Fruit fly (Drosophila melanogaster): Measurements from ENCODE around the gene Pldn.

The Pldn gene

DNA sequence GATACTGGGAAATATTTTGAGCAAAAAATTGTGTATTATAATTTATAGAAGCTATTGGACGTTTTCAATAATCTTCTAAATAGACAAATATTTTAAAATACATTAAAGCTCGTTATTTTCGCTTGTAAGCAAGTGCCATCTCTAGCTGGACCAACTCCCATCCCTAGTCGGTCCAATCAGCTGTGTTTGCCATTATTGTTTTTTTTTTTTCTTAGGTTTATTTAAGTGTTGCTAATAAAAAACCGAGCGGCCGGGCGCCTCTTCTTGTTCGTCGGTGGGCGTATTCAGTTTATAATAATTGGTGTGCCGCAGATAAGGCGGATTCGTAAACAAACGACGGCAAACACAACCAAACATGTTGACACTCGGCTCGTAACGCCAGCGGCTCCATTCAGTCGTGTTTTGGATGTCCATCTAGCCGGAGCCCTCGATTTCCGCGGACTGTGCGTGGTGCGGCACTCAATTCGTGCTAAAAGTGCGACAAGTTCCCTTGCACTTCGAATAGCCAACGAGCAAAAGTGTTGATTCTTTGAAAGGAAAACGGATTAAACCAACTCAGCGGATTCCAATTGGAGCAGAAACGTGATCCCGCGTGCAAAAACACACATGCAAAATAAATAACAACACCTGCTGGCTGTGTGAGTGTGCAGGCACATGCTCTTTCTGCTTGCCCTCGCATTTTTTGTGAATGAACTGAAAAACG, 7.2 kb downstream of the Pldn start, which contains the start of gene Sugb (continued):
- peak; percentile 62 for TF ChIP-seq CG4328 (GFP tag; optimal IDR thresholded peaks at IDR 0.05)
- peak; percentile 1 for TF ChIP-seq ind (GFP tag; optimal IDR thresholded peaks at IDR 0.05)
- peak; percentile 41 for TF ChIP-seq CG3407 (GFP tag; optimal IDR thresholded peaks at IDR 0.05)
- TF ChIP-seq Camta (GFP tag; optimal IDR thresholded peaks at IDR 0.05): peak; percentile 7
- no peak for TF ChIP-seq prd (optimal IDR thresholded peaks at IDR 0.05)
- TF ChIP-seq prd (GFP tag; IDR thresholded peaks at IDR 0.05): peak; percentile 70
- TF ChIP-seq br (optimal IDR thresholded peaks at IDR 0.05): no peak
- peak; percentile 62 for TF ChIP-seq HLH3B (GFP tag; IDR thresholded peaks at IDR 0.05)
- peak; percentile 62 for TF ChIP-seq fu2 (GFP tag; optimal IDR thresholded peaks at IDR 0.05)
- TF ChIP-seq CG13287 (GFP tag; IDR thresholded peaks at IDR 0.05; ENCODE audit: partially characterized antibody): peak; percentile 87
- TF ChIP-seq lmd (GFP tag; IDR thresholded peaks at IDR 0.05): peak; percentile 70; the same call in 1 of the 2 replicates
- peak; percentile 68 for TF ChIP-seq CG2678 (tag; optimal IDR thresholded peaks at IDR 0.05)
- TF ChIP-seq CG10366 (GFP tag; IDR thresholded peaks at IDR 0.05): peak; percentile 40; the same call in 1 of the 2 replicates
- peak; percentile 35 for TF ChIP-seq CG9437 (GFP tag; optimal IDR thresholded peaks at IDR 0.05)
- peak; percentile 87 for TF ChIP-seq CG10431 (GFP tag; optimal IDR thresholded peaks at IDR 0.05)
- TF ChIP-seq Dref (GFP tag; IDR thresholded peaks at IDR 0.05): peak; percentile 42
- TF ChIP-seq Hr3 (GFP tag; optimal IDR thresholded peaks at IDR 0.05): peak; percentile 47
- peak; percentile 57 for TF ChIP-seq Dek (tag; optimal IDR thresholded peaks at IDR 0.05)
- 0 out of 3 replicates have a peak, but pooled peaks have one; percentile 20 for TF ChIP-seq ken (GFP tag; IDR thresholded peaks at IDR 0.05)
- TF ChIP-seq CG9215 (GFP tag; IDR thresholded peaks at IDR 0.05): no peak
- peak; percentile 83 for TF ChIP-seq lilli (GFP tag; optimal IDR thresholded peaks at IDR 0.05)
- peak; percentile 68 for TF ChIP-seq gro (GFP tag; optimal IDR thresholded peaks at IDR 0.05)
- peak; percentile 41 for TF ChIP-seq Myb (GFP tag; optimal IDR thresholded peaks at IDR 0.05)
- peak; percentile 78 for TF ChIP-seq CG13894 (tag; optimal IDR thresholded peaks at IDR 0.05)
- peak; percentile 60 to 68 for TF ChIP-seq Pdp1 (GFP tag; optimal IDR thresholded peaks at IDR 0.05)
- peak; percentile 55 for TF ChIP-seq CG3163 (GFP tag; optimal IDR thresholded peaks at IDR 0.05)
- peak; percentile 18; the same call in 1 of the 3 replicates for TF ChIP-seq Aef1 (GFP tag; IDR thresholded peaks at IDR 0.05)
- peak; percentile 79 for TF ChIP-seq sob (GFP tag; IDR thresholded peaks at IDR 0.05)
- TF ChIP-seq CG14860 (GFP tag; IDR thresholded peaks at IDR 0.05; ENCODE audit: partially characterized antibody): peak; percentile 56; the same call in 2 of the 3 replicates
- peak; percentile 8 for TF ChIP-seq bigmax (GFP tag; optimal IDR thresholded peaks at IDR 0.05)
- TF ChIP-seq CG12942 (GFP tag; optimal IDR thresholded peaks at IDR 0.05): peak; percentile 16
- peak; percentile 48 for TF ChIP-seq Hey (tag; optimal IDR thresholded peaks at IDR 0.05)
- peak; percentile 49 for TF ChIP-seq pum (GFP tag; optimal IDR thresholded peaks at IDR 0.05)
- peak; percentile 42 for TF ChIP-seq CG6813 (GFP tag; optimal IDR thresholded peaks at IDR 0.05)
- TF ChIP-seq sug (tag; optimal IDR thresholded peaks at IDR 0.05): peak; percentile 86
- no peak for TF ChIP-seq CG6654 (GFP tag; optimal IDR thresholded peaks at IDR 0.05)
- TF ChIP-seq p53 (GFP tag; optimal IDR thresholded peaks at IDR 0.05): no peak
- TF ChIP-seq CG33213 (GFP tag; optimal IDR thresholded peaks at IDR 0.05): peak; percentile 24
- TF ChIP-seq CG13624 (GFP tag; optimal IDR thresholded peaks at IDR 0.05): peak; percentile 83
- peak; percentile 5 for TF ChIP-seq jumu (GFP tag; optimal IDR thresholded peaks at IDR 0.05)
- TF ChIP-seq CG14050 (GFP tag; IDR thresholded peaks at IDR 0.05): 0 out of 3 replicates have a peak, but pooled peaks have one; percentile 30
- peak; percentile 27; the same call in 1 of the 2 replicates for TF ChIP-seq ranshi (GFP tag; IDR thresholded peaks at IDR 0.05)
- TF ChIP-seq CG8359 (GFP tag; optimal IDR thresholded peaks at IDR 0.05; ENCODE audit: borderline replicate concordance): no peak
- TF ChIP-seq CG1602 (GFP tag; optimal IDR thresholded peaks at IDR 0.05): peak; percentile 33
- TF ChIP-seq CG4854 (GFP tag; optimal IDR thresholded peaks at IDR 0.05): no peak
- peak; percentile 66; the same call in 1 of the 3 replicates for TF ChIP-seq knrl (GFP tag; IDR thresholded peaks at IDR 0.05; ENCODE audit: partially characterized antibody)
- TF ChIP-seq Sry-β (GFP tag; optimal IDR thresholded peaks at IDR 0.05): no peak
- TF ChIP-seq CG8944 (GFP tag; optimal IDR thresholded peaks at IDR 0.05): peak; percentile 36
- TF ChIP-seq ewg (GFP tag; optimal IDR thresholded peaks at IDR 0.05): peak; percentile 21
- no peak for TF ChIP-seq CG4820 (GFP tag; optimal IDR thresholded peaks at IDR 0.05)

Measured in whole organism, embryonic.